Worm (Caenorhabditis elegans) whole organism, mixed stage, embryonic: ENCODE data around the gene srsx-2.
"Not testable (repeated sequence)": the region's sequence is repeated elsewhere in the genome, so short reads cannot be mapped to it uniquely, and the experiment has no call there.

Source experiments
- M03D4.4 ChIP-seq: sonication (generic microtip); optimal IDR thresholded peaks from 2 replicates; lab custom pipeline; 2017; ENCODE audit warnings: mild to moderate bottlenecking, missing genetic modification characterization, missing compliant biosample characterization
- bed-3 ChIP-seq: fragments of 200-800 bp; sonication (Bioruptor generic); optimal IDR thresholded peaks from 3 replicates; lab custom pipeline; 2018; ENCODE audit warnings: mild to moderate bottlenecking, missing genetic modification characterization, moderate library complexity, missing compliant biosample characterization
- ceh-39 ChIP-seq: fragments of 150-350 bp; optimal IDR thresholded peaks from 2 replicates; lab custom pipeline; 2014; ENCODE audit warnings: missing biosample characterization, missing genetic modification characterization
- ceh-43 ChIP-seq: fragments of 200-800 bp; sonication (Bioruptor generic); optimal IDR thresholded peaks from 2 replicates; lab custom pipeline; 2018; ENCODE audit warnings: mild to moderate bottlenecking, missing genetic modification characterization, moderate library complexity, missing compliant biosample characterization
- ceh-83 ChIP-seq: fragments of 200-800 bp; sonication (Bioruptor generic); optimal IDR thresholded peaks from 2 replicates; lab custom pipeline; 2018; ENCODE audit warnings: mild to moderate bottlenecking, missing genetic modification characterization, missing compliant biosample characterization
- ces-1 ChIP-seq: fragments of 150-350 bp; optimal IDR thresholded peaks from 2 replicates; lab custom pipeline; 2014; ENCODE audit warnings: missing biosample characterization, missing genetic modification reagents, missing genetic modification characterization
- cnd-1 ChIP-seq: fragments of 200-800 bp; sonication (Bioruptor generic); optimal IDR thresholded peaks from 2 replicates; lab custom pipeline; 2018; ENCODE audit warnings: mild to moderate bottlenecking, missing genetic modification characterization, missing compliant biosample characterization
- drap-1 ChIP-seq: fragments of 200-800 bp; sonication (Bioruptor generic); optimal IDR thresholded peaks from 3 replicates; lab custom pipeline; 2018; ENCODE audit warnings: mild to moderate bottlenecking, missing genetic modification characterization, missing compliant biosample characterization
- elt-1 ChIP-seq: sonication (generic microtip); optimal IDR thresholded peaks from 2 replicates; lab custom pipeline; 2017; ENCODE audit warnings: missing genetic modification characterization, mild to moderate bottlenecking, missing compliant biosample characterization, antibody characterized with exemption, moderate library complexity, borderline replicate concordance; ENCODE audit not compliant: insufficient read depth
- elt-3 ChIP-seq: fragments of 150-350 bp; optimal IDR thresholded peaks from 2 replicates; lab custom pipeline; 2014; ENCODE audit warnings: missing biosample characterization, missing genetic modification characterization
- flh-1 ChIP-seq: fragments of 200-800 bp; sonication (Bioruptor generic); optimal IDR thresholded peaks from 2 replicates; lab custom pipeline; 2018; ENCODE audit warnings: mild to moderate bottlenecking, missing genetic modification characterization, moderate library complexity, missing compliant biosample characterization
- ham-2 ChIP-seq: fragments of 200-800 bp; sonication (Bioruptor generic); optimal IDR thresholded peaks from 2 replicates; lab custom pipeline; 2018; ENCODE audit warnings: mild to moderate bottlenecking, missing genetic modification characterization, missing compliant biosample characterization
- lin-13 ChIP-seq: fragments of 150-350 bp; optimal IDR thresholded peaks from 2 replicates; lab custom pipeline; 2014; ENCODE audit warnings: missing biosample characterization, missing genetic modification characterization
- lin-32 ChIP-seq: fragments of 200-800 bp; sonication (Bioruptor generic); optimal IDR thresholded peaks from 2 replicates; lab custom pipeline; 2018; ENCODE audit warnings: mild to moderate bottlenecking, missing genetic modification characterization, missing compliant biosample characterization
- mab-5 ChIP-seq: fragments of 150-350 bp; optimal IDR thresholded peaks from 2 replicates; lab custom pipeline; 2014; ENCODE audit warnings: missing biosample characterization, missing genetic modification characterization
- mls-2 ChIP-seq: sonication (generic microtip); optimal IDR thresholded peaks from 2 replicates; lab custom pipeline; 2016; ENCODE audit warnings: mild to moderate bottlenecking, missing genetic modification characterization, moderate library complexity, missing compliant biosample characterization
- nhr-12 ChIP-seq: fragments of 150-350 bp; optimal IDR thresholded peaks from 2 replicates; lab custom pipeline; 2014; ENCODE audit warnings: missing biosample characterization, missing genetic modification characterization
- nhr-237 ChIP-seq: fragments of 150-350 bp; optimal IDR thresholded peaks from 2 replicates; lab custom pipeline; 2014; ENCODE audit warnings: missing biosample characterization, missing genetic modification characterization
- nhr-76 ChIP-seq: sonication (generic microtip); optimal IDR thresholded peaks from 2 replicates; lab custom pipeline; 2017; ENCODE audit warnings: missing biosample characterization, missing genetic modification characterization
- pha-4 ChIP-seq: fragments of 150-350 bp; optimal IDR thresholded peaks from 2 replicates; lab custom pipeline; 2018; ENCODE audit warnings: missing biosample characterization, missing genetic modification reagents, missing genetic modification characterization
- sem-2 ChIP-seq: fragments of 200-800 bp; sonication (Bioruptor generic); optimal IDR thresholded peaks from 2 replicates; lab custom pipeline; 2018; ENCODE audit warnings: mild to moderate bottlenecking, missing genetic modification characterization, missing compliant biosample characterization
- snpc-4 ChIP-seq: fragments of 150-350 bp; optimal IDR thresholded peaks from 2 replicates; lab custom pipeline; 2014; ENCODE audit warnings: missing biosample characterization, missing genetic modification characterization
- sptf-1 ChIP-seq: sonication (generic microtip); optimal IDR thresholded peaks from 2 replicates; lab custom pipeline; 2017; ENCODE audit warnings: mild to moderate bottlenecking, missing genetic modification characterization, moderate library complexity, missing compliant biosample characterization
- tbx-8 ChIP-seq: fragments of 200-800 bp; sonication (Bioruptor generic); optimal IDR thresholded peaks from 2 replicates; lab custom pipeline; 2018; ENCODE audit warnings: mild to moderate bottlenecking, missing genetic modification characterization, moderate library complexity, missing compliant biosample characterization
- unc-120 ChIP-seq: sonication (generic microtip); optimal IDR thresholded peaks from 2 replicates; lab custom pipeline; 2017; ENCODE audit warnings: missing genetic modification characterization, missing compliant biosample characterization; ENCODE audit not compliant: poor library complexity, severe bottlenecking
- unc-39 ChIP-seq: fragments of 150-350 bp; optimal IDR thresholded peaks from 2 replicates; lab custom pipeline; 2014; ENCODE audit warnings: missing biosample characterization, missing genetic modification characterization
- unc-62 ChIP-seq: fragments of 150-350 bp; optimal IDR thresholded peaks from 2 replicates; lab custom pipeline; 2014; ENCODE audit warnings: missing biosample characterization, missing genetic modification reagents, missing genetic modification characterization
- zip-8 ChIP-seq: fragments of 150-350 bp; optimal IDR thresholded peaks from 2 replicates; lab custom pipeline; 2014; ENCODE audit warnings: missing biosample characterization, missing genetic modification characterization
- ztf-11 ChIP-seq: fragments of 150-350 bp; optimal IDR thresholded peaks from 2 replicates; lab custom pipeline; 2014; ENCODE audit warnings: missing biosample characterization, missing genetic modification characterization

The srsx-2 gene

ce11 chrV:17466751-17467150 is 28.5 kb upstream of the srsx-2 start, which contains the start of gene srw-72:
Gene srw-72 (plus strand): TSS chrV:17467051.
- TF ChIP-seq ceh-43 (GFP tag; lab: Kevin White, UChicago) (no peak), elt-1 (no peak), unc-62 (GFP tag; lab: Kevin White, UChicago) (no peak), M03D4.4 (no peak), lin-13 (tag; lab: Kevin White, UChicago) (no peak), sem-2 (GFP tag; lab: Kevin White, UChicago) (no peak), ces-1 (no peak), nhr-237 (tag; lab: Kevin White, UChicago) (no peak), ceh-83 (GFP tag; lab: Kevin White, UChicago) (no peak)

ce11 chrV:17464278-17464677 is 26.1 kb upstream of the srsx-2 start, which contains the start of gene F20E11.7:
Gene F20E11.7 (plus strand): TSS chrV:17464578.
- TF ChIP-seq unc-120 (tag; lab: Kevin White, UChicago); snpc-4 (tag; lab: Kevin White, UChicago); ham-2: not testable (repeated sequence)
- TF ChIP-seq, all 35 proteins: peak for 0; not testable (repeated sequence) for 35

DNA sequence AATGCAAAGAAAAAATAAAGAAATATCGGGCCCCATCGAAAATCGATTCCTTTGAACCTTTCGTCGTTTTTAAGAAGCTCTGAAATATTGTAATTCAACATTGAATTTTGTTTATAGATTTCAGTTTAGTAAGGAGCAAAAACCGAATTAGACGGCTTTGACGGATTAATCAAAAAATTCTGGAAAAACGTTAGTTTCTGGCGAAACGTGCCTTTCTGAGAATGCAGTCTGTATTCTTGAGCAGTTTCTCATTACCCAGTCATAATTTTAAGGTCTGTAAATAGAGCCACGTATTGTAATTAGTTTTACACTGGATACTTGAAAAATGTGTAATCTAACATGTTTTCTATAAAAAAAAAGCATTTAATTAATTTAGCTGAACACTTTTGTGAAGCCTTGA is 21.8 kb upstream of the srsx-2 start, which contains the start of gene srz-48:
Gene srz-48, minus strand, starts transcription at position 101 of the 400 bp plus-strand sequence.
- no peak for TF ChIP-seq unc-39
- TF ChIP-seq snpc-4 (tag; lab: Kevin White, UChicago) = no peak
- TF ChIP-seq lin-13 (tag; lab: Kevin White, UChicago) = no peak
- no peak for TF ChIP-seq zip-8 (tag; lab: Kevin White, UChicago)
- TF ChIP-seq ztf-11 (tag; lab: Kevin White, UChicago) = no peak
- TF ChIP-seq bed-3 (GFP tag; lab: Kevin White, UChicago) = no peak
- no peak for TF ChIP-seq cnd-1
- TF ChIP-seq tbx-8 (GFP tag; lab: Kevin White, UChicago) = no peak
- no peak for TF ChIP-seq ces-1
- no peak for TF ChIP-seq pha-4 (tag; lab: Kevin White, UChicago)
- no peak for TF ChIP-seq ceh-39
- no peak for TF ChIP-seq unc-62 (GFP tag; lab: Kevin White, UChicago)
- TF ChIP-seq, all 35 proteins: peak for 0

ce11 chrV:17458069-17458468 is 19.9 kb upstream of the srsx-2 start, which contains the start of gene str-200:
Gene str-200 (minus strand): TSS chrV:17458169.
- TF ChIP-seq sptf-1 (tag; lab: Kevin White, UChicago) (no peak), ces-1 (no peak), ceh-39 (no peak), sem-2 (GFP tag; lab: Kevin White, UChicago) (no peak), nhr-12 (no peak), nhr-237 (tag; lab: Kevin White, UChicago) (no peak), tbx-8 (GFP tag; lab: Kevin White, UChicago) (no peak), ztf-11 (tag; lab: Kevin White, UChicago) (no peak)

- not testable (repeated sequence) for TF ChIP-seq ham-2; flh-1 (GFP tag; lab: Kevin White, UChicago); nhr-76
These were observed 18.0 kb upstream of the srsx-2 start, which contains the start of gene srh-203 for ce11 chrV:17456197-17456596. Gene srh-203 (minus strand): TSS chrV:17456297.

ce11 chrV:17449836-17450235 is 11.6 kb upstream of the srsx-2 start:
- TF ChIP-seq bed-3 (GFP tag; lab: Kevin White, UChicago) = no peak
- no peak for TF ChIP-seq elt-3 (tag; lab: Kevin White, UChicago)
- TF ChIP-seq, all 35 proteins: peak for 0

DNA sequence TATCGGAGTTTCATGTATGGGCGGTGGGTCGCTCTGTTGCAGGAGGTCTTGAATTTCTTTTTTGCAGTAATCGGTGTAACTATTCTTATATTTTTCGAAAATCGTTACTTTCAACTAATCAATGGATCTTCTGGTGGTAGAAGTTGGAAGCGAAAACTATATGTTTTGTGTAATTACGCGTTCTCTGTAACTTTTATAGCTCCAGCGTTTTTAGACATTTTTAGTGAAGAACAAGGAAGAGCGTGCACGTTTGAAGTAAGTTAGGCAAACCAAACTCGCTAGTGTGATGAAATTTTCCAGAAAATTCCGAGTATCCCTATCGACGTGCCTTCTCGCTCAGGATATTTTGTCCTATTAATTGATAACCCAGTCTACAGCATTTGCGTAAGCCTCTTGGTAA is 1.2 kb upstream of the srsx-2 start, which contains the start of gene srh-154:
Gene srh-154, plus strand, starts transcription at position 301 of the 400 bp plus-strand sequence.
- no peak for TF ChIP-seq nhr-237 (tag; lab: Kevin White, UChicago)
- no peak for TF ChIP-seq M03D4.4
- no peak for TF ChIP-seq nhr-12
- TF ChIP-seq snpc-4 (tag; lab: Kevin White, UChicago) = no peak
- TF ChIP-seq pha-4 (tag; lab: Kevin White, UChicago) = no peak
- TF ChIP-seq ham-2 = no peak
- TF ChIP-seq mls-2 = no peak
- no peak for TF ChIP-seq bed-3 (GFP tag; lab: Kevin White, UChicago)
- TF ChIP-seq ces-1 = no peak
- TF ChIP-seq tbx-8 (GFP tag; lab: Kevin White, UChicago) = no peak
- TF ChIP-seq lin-13 (tag; lab: Kevin White, UChicago) = no peak
- no peak for TF ChIP-seq lin-32 (GFP tag; lab: Kevin White, UChicago)
- TF ChIP-seq ztf-11 (tag; lab: Kevin White, UChicago) = no peak
- TF ChIP-seq elt-3 (tag; lab: Kevin White, UChicago) = no peak
- TF ChIP-seq drap-1 (GFP tag; lab: Kevin White, UChicago) = no peak
- TF ChIP-seq mab-5 = no peak
- no peak for TF ChIP-seq nhr-76
